Fruit fly (Drosophila melanogaster) whole organism, larva: ENCODE results near the gene CG32459.

Experiments used
- noc ChIP-seq: fragments of 200-800 bp; sonication (Bioruptor generic); optimal IDR thresholded peaks from 3 replicates; lab custom pipeline; 2019; ENCODE audit warnings: missing biosample characterization, mild to moderate bottlenecking, missing genetic modification characterization, moderate library complexity

CG32459 gene

DNA sequence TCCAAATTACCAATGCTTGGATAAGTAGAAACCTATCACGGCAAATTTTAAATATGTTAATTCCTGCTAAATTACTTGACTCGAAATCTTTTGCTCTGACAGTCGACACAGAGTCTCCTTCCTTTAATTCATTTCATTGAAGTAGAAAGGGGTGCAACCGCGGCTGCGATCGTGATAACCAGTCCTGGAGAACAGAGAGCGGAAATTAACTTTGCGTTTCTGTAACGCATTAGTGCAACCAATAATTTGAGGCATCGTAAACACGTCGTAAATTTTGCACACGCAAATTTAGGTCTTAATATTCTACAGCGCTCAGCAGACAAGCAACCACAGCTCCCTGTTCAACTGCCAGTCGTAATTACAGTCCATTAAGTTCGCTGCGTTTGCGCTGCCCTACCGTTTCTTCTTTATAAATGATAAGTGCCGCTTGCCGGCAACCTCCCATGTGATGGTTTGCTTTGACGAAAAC is at the start of gene CG32459:
CG32459 (minus strand) TSS at position 51 of the 469 bp plus-strand sequence.
- no peak for TF ChIP-seq noc

DNA sequence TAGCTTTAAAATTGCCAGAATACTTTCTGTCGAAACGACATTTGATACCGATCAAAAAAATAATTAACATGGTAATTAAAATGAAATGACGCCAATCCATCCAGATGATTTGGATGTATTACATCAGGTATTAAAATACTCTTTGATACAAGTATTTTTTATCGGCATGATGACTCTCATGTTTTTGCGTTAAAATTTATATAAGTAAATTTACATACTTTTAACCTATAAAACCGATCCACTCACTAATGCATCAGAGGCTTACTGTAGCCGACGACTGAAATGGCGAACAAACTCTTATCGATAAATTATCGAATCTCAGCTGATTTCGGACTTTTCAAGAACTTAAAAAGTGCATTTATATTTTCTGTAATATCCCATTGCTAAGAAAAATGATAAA is 45.8 kb upstream of the CG32459 start, which contains the start of gene BoYb:
BoYb (plus strand) TSS at position 301 of the 400 bp plus-strand sequence.
- TF ChIP-seq noc, result no peak

- TF ChIP-seq noc, result no peak
Measured at dm6 chr3L:22898444-22898843, 42.6 kb upstream of the CG32459 start, which contains the start of gene CG11131. TSS of gene CG11131 (plus strand) at chr3L:22898744.

- no peak for TF ChIP-seq noc
Measured at dm6 chr3L:22894689-22895283, 38.9 kb upstream of the CG32459 start.

dm6 chr3L:22891009-22891408 is 35.1 kb upstream of the CG32459 start:
- no peak for TF ChIP-seq noc

- no peak for TF ChIP-seq noc
Measured at dm6 chr3L:22890024-22890423, 34.2 kb upstream of the CG32459 start.

DNA sequence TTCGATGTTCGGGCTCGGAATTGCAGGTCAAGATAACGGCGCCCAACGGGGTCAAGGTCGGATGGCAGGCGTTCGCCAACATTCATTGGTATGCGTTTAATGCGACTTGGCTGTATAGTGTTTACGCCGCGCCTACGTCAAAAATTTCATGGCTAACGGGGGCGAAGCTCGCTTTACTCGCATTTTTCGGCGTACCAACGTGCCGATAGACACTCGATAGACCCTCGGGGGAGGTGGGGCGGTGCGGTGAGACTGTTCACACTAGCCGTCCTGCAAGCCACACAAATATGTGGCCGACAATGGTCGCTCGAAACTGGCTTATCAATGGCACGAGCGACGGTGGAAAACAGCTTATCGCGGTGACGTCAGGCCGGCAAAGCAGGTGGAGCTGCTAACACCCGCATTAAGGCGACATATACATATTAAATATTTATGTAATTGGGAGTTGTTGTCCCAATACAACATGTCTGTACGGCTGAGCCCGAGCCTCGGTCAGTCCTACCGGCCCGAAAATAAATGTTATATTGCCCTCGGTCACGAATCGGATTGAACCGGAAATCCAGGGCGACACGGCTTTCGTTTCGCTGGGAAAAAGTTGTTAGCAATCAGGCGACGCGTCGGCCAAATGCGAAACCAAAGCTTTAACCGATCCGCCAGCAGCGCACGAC is 32.9 kb upstream of the CG32459 start:
- TF ChIP-seq noc, result no peak

DNA sequence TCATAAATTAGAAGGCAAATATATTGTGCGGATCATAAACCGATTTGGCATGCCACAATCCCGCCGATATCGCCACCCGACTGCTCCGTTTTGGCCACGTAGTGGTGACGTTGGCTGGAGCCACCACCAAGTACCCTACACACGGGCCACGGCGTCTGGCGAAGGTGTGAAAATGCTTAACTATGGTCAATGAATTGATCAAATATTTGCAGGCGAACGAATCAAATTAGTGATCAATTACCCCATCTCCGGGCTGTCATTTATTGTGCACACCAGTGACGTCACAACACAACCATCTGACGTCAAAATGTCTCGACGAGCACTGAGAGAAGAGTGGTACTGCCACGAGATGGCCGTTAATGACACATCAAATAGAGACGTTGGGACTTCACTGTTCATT is 31.8 kb upstream of the CG32459 start:
- no peak for TF ChIP-seq noc

DNA sequence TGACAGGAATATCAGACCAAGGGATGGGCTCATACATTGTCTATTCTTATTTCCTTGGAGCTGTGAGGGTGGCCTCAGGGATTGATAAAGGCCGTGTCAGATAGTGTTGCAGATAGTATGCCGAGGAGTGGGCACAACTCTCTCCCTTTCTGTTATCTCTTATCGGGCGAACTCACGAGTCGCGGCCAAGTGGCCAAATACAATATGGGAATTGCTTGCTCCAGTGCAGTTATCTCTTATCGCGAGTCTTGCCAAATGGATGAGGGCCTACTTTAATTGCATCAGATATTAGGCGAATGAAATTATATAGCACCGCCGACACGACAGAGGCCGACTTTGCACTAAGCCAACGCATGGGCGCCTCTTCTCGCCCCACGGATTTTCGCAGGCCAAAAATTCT is 31.1 kb upstream of the CG32459 start:
- TF ChIP-seq noc, result no peak

dm6 chr3L:22885843-22886242 is 30.0 kb upstream of the CG32459 start:
- TF ChIP-seq noc, result peak; percentile 62

dm6 chr3L:22884481-22884880 is 28.6 kb upstream of the CG32459 start:
- TF ChIP-seq noc, result no peak

DNA sequence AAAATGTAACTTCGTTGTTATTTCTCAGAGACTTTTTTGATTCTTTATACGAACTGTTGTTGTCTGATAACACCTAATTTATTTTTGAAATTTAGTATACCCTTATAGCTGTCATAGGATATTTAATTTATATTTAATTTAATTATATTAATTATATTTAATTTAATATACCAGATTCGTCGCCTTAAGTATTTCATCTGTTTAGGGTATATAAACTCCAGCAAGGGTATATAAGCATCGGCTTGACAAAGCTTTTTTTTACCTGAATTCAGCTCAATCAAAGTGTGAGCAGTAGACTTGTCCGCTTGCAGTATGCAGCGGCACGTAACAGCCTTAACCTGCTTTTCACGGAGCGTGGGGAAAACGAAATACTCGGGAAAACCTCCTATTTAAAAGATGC is 27.8 kb upstream of the CG32459 start:
- no peak for TF ChIP-seq noc

DNA sequence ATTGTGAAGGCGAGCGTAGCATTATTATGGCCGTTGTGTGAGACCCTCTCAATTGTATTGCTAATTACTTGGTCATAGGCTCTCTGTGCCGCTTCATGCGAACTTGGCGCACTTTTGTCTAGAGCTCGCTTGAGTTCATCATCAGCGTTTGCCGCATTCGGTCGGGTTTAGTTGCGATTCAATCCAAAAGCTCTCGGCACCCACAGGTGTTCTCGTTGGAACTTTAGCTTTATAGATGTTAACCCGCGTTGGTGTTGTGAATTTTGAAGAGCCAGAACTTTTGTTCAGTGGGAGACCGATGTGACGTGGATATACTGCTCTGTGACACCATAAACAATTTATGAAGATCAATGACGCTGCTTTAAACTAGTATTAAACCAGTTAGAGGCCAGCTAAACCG is 25.1 kb upstream of the CG32459 start, which contains the start of gene slif:
slif (plus strand) TSS at position 132 of the 400 bp plus-strand sequence.
- TF ChIP-seq noc, result no peak

DNA sequence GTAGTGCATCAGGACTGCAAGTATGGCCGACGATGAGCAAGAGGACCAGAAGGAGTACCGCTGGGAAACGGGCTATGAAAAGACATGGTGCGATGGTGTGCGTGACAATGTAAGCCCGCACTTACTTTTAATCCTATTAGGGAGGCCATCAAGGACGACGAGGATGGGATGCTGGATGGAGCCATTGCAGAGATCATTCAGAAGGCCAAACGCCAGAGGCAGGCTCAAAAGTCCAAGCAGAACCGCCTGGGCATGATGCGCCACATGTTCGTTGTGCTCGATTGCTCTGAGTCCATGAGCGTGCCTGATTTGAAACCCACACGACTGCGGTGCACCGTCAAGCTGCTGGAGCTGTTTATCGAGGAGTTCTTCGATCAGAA is 23.5 kb upstream of the CG32459 start:
- TF ChIP-seq noc, result no peak

DNA sequence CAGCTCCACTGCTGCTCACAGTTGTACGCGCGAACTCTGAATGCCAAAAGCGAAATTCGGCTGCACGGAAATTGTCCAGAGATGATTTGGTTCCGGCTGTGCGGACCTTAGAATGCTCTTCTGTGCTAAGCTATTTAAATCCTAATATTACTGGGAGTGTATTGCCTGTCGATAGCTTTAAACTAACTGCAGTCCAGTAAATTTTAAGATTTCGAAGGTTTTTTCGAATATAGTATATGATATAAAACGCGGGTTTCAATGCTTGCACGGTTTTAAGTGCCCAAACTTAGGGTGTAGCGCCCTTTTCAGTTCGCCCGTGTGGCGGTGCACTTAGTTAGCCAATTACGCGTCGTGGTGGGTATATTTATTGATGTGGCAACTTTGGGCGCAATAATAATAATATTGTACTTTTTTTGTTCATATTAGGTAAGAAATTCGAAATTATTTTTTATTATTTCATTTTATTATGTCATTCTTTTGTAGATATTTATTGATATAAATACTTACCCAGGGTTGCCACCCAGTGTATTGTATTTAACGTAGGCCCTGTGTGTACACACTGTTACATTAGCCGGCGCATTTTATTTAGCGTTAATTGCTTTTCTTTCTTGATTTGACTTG is 23.0 kb upstream of the CG32459 start, which contains the start of the genes Chro and Ssl1:
Chro (minus strand) TSS at position 262 of the 621 bp plus-strand sequence.
Ssl1 (plus strand) TSS at position 367 of the 621 bp plus-strand sequence.
- TF ChIP-seq noc, result peak; percentile 100

dm6 chr3L:22877934-22878333 is 22.1 kb upstream of the CG32459 start:
- no peak for TF ChIP-seq noc

DNA sequence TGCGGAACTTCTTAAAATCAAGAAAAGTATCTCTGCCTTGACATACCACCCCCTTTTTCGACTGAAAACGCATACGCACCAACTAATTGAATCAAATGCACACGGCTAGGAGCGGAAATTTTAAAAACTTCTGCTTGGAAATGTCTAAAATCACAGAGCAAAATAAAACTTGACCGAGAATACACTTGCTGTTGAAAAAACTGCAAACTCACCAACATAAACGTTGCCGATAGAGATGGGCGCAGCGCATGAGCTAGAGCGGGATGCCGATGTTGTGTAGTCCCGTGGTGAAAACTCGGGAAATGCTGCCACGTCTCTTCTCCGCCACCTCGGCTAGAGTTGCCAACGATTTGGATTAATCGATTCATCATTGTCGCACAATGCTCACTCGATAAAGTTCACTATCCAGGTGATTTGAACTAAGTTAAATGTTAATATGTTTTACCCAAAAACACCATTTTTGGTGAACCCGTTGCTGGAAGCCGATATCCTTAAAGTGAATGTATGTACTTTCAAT is 16.0 kb upstream of the CG32459 start, which contains the start of the genes CG11109 and Arf1:
CG11109 (plus strand) TSS at position 356 of the 517 bp plus-strand sequence.
Arf1 (minus strand) TSS at position 387 of the 517 bp plus-strand sequence.
- peak; percentile 32 for TF ChIP-seq noc
